Fruit fly (Drosophila melanogaster): ENCODE data around the gene Osi2.

dm6 chr3R:6254875-6255274, 45.7 kb downstream of the Osi2 start, which contains the start of gene Osi8:
- no peak for TF ChIP-seq CTCF (optimal IDR thresholded peaks at IDR 0.05)
- TF ChIP-seq CG8478 (optimal IDR thresholded peaks at IDR 0.05), result no peak

All from S2 (cell line).